Worm (Caenorhabditis elegans) whole organism, L1 larva: ENCODE measurements around the gene srt-31.
A peak's percentile ranks its signal among the peaks of the same experiment; 100 is the strongest.

Experiments
- C34B4.2 ChIP-seq: sonication (generic microtip); optimal IDR thresholded peaks from 2 replicates; lab custom pipeline; 2017; ENCODE audit warnings: mild to moderate bottlenecking, missing genetic modification characterization, missing compliant biosample characterization
- F16B12.6 ChIP-seq: fragments of 150-350 bp; optimal IDR thresholded peaks from 2 replicates; lab custom pipeline; 2014; ENCODE audit warnings: missing biosample characterization, missing genetic modification characterization
- Y116A8C.19 ChIP-seq: sonication (generic microtip); optimal IDR thresholded peaks from 2 replicates; lab custom pipeline; 2016; ENCODE audit warnings: missing compliant biosample characterization, missing genetic modification characterization, borderline replicate concordance
- aha-1 ChIP-seq: fragments of 150-350 bp; optimal IDR thresholded peaks from 2 replicates; lab custom pipeline; 2014; ENCODE audit warnings: missing biosample characterization, missing genetic modification characterization
- ama-1 ChIP-seq: fragments of 150-350 bp; optimal IDR thresholded peaks from 2 replicates; lab custom pipeline; 2014
- blmp-1 ChIP-seq: fragments of 150-350 bp; optimal IDR thresholded peaks from 2 replicates; lab custom pipeline; 2014; ENCODE audit warnings: missing biosample characterization, missing genetic modification characterization
- ceh-90 ChIP-seq: sonication (generic microtip); optimal IDR thresholded peaks from 2 replicates; lab custom pipeline; 2016; ENCODE audit warnings: missing genetic modification characterization, missing compliant biosample characterization
- dpl-1 ChIP-seq, 3 experiments: fragments of 150-350 bp in 2 of 3; sonication (generic microtip) in 1 of 3; optimal IDR thresholded peaks; 2 replicates each; lab custom pipeline; 2014 to 2017; ENCODE audit warnings: missing biosample characterization in 3 of 3, missing genetic modification characterization in 3 of 3, missing genetic modification reagents in 3 of 3
- dsc-1 ChIP-seq: sonication (generic microtip); optimal IDR thresholded peaks from 2 replicates; lab custom pipeline; 2016; ENCODE audit warnings: mild to moderate bottlenecking, missing genetic modification characterization, missing compliant biosample characterization
- efl-1 ChIP-seq, 4 experiments: fragments of 150-350 bp; optimal IDR thresholded peaks in 3 of 4; peaks in 1 of 4; 1 replicate in 1 of 4; 2 replicates in 3 of 4; lab custom pipeline; 2014; ENCODE audit warnings: missing biosample characterization in 2 of 4, missing genetic modification characterization in 2 of 4, missing genetic modification reagents in 2 of 4
- egl-13 ChIP-seq: sonication (generic microtip); optimal IDR thresholded peaks from 2 replicates; lab custom pipeline; 2016; ENCODE audit warnings: missing genotype, missing genetic modification reagents, missing genetic modification characterization, missing compliant biosample characterization
- elt-2 ChIP-seq: sonication (generic microtip); optimal IDR thresholded peaks from 2 replicates; lab custom pipeline; 2016; ENCODE audit warnings: missing genetic modification characterization, mild to moderate bottlenecking, inconsistent platforms, missing compliant biosample characterization, missing genetic modification reagents
- elt-3 ChIP-seq, 6 experiments: fragments of 150-350 bp in 1 of 6; sonication (generic microtip); optimal IDR thresholded peaks; 2 replicates each; lab custom pipeline; 2017 to 2018; ENCODE audit warnings: missing biosample characterization in 6 of 6, missing genetic modification characterization in 6 of 6, inconsistent platforms in 1 of 6
- fkh-4 ChIP-seq: sonication (generic microtip); optimal IDR thresholded peaks from 2 replicates; lab custom pipeline; 2016; ENCODE audit warnings: missing compliant biosample characterization, missing genetic modification characterization, borderline replicate concordance
- fos-1 ChIP-seq: fragments of 150-350 bp; optimal IDR thresholded peaks from 2 replicates; lab custom pipeline; 2014; ENCODE audit warnings: missing biosample characterization, missing genetic modification characterization
- irx-1 ChIP-seq: sonication (generic microtip); optimal IDR thresholded peaks from 2 replicates; lab custom pipeline; 2016; ENCODE audit warnings: missing genetic modification characterization, missing compliant biosample characterization
- isw-1 ChIP-seq: fragments of 200-800 bp; sonication (Bioruptor generic); IDR thresholded peaks from 2 replicates; pipeline ENCODE4 v1.3.6; 2022; ENCODE audit warnings: missing genetic modification characterization, missing compliant biosample characterization
- lin-13 ChIP-seq: fragments of 150-350 bp; optimal IDR thresholded peaks from 2 replicates; lab custom pipeline; 2014; ENCODE audit warnings: missing biosample characterization, missing genetic modification reagents, missing genetic modification characterization
- lin-14 ChIP-seq: fragments of 200-800 bp; sonication (Bioruptor generic); optimal IDR thresholded peaks from 2 replicates; lab custom pipeline; 2018; ENCODE audit warnings: mild to moderate bottlenecking, missing genetic modification characterization, moderate library complexity, missing compliant biosample characterization
- lin-35 ChIP-seq, 2 experiments: fragments of 150-350 bp; optimal IDR thresholded peaks; 2 replicates each; lab custom pipeline; 2014; ENCODE audit warnings: missing biosample characterization in 2 of 2, missing genetic modification characterization in 2 of 2, missing genetic modification reagents in 2 of 2
- lsy-2 ChIP-seq, 2 experiments: fragments of 150-350 bp; optimal IDR thresholded peaks; 2 replicates each; lab custom pipeline; 2014; ENCODE audit warnings: missing biosample characterization in 2 of 2, missing genetic modification characterization in 2 of 2
- mef-2 ChIP-seq: fragments of 150-350 bp; optimal IDR thresholded peaks from 2 replicates; lab custom pipeline; 2014; ENCODE audit warnings: missing biosample characterization, missing genetic modification characterization
- mep-1 ChIP-seq: fragments of 150-350 bp; optimal IDR thresholded peaks from 2 replicates; lab custom pipeline; 2014; ENCODE audit warnings: missing biosample characterization, missing genetic modification characterization
- nhr-11 ChIP-seq: fragments of 150-350 bp; optimal IDR thresholded peaks from 2 replicates; lab custom pipeline; 2014; ENCODE audit warnings: missing biosample characterization, missing genetic modification characterization
- nhr-20 ChIP-seq: sonication (generic microtip); optimal IDR thresholded peaks from 2 replicates; lab custom pipeline; 2016; ENCODE audit warnings: mild to moderate bottlenecking, missing genetic modification characterization, missing compliant biosample characterization
- nhr-71 ChIP-seq: sonication (generic microtip); optimal IDR thresholded peaks from 2 replicates; lab custom pipeline; 2016; ENCODE audit warnings: mild to moderate bottlenecking, missing genetic modification characterization, moderate library complexity, missing compliant biosample characterization
- nhr-77 ChIP-seq: fragments of 150-350 bp; optimal IDR thresholded peaks from 2 replicates; lab custom pipeline; 2014; ENCODE audit warnings: missing biosample characterization, missing genetic modification characterization
- nhr-85 ChIP-seq: sonication (generic microtip); peaks from one replicate; lab custom pipeline; 2016; ENCODE audit warnings: missing genetic modification characterization, inconsistent platforms, missing compliant biosample characterization
- nhr-90 ChIP-seq: sonication (generic microtip); optimal IDR thresholded peaks from 2 replicates; lab custom pipeline; 2016; ENCODE audit warnings: mild to moderate bottlenecking, missing genetic modification characterization, missing compliant biosample characterization; ENCODE audit not compliant: poor library complexity
- pax-3 ChIP-seq: fragments of 200-800 bp; sonication (Bioruptor generic); optimal IDR thresholded peaks from 2 replicates; lab custom pipeline; 2018; ENCODE audit warnings: mild to moderate bottlenecking, missing genetic modification characterization, moderate library complexity, missing compliant biosample characterization
- pqm-1 ChIP-seq: sonication (generic microtip); optimal IDR thresholded peaks from 3 replicates; lab custom pipeline; 2017; ENCODE audit warnings: missing biosample characterization, missing genetic modification characterization
- rnt-1 ChIP-seq: sonication (generic microtip); optimal IDR thresholded peaks from 2 replicates; lab custom pipeline; 2016; ENCODE audit warnings: mild to moderate bottlenecking, missing genetic modification characterization, moderate library complexity, missing compliant biosample characterization
- snu-23 ChIP-seq: sonication (generic microtip); optimal IDR thresholded peaks from 2 replicates; lab custom pipeline; 2016; ENCODE audit warnings: missing genetic modification characterization, missing compliant biosample characterization
- sptf-1 ChIP-seq: fragments of 150-350 bp; optimal IDR thresholded peaks from 2 replicates; lab custom pipeline; 2014; ENCODE audit warnings: missing biosample characterization, missing genetic modification characterization
- swsn-7 ChIP-seq: sonication (generic microtip); optimal IDR thresholded peaks from 2 replicates; lab custom pipeline; 2016; ENCODE audit warnings: missing genetic modification characterization, missing compliant biosample characterization
- tbx-2 ChIP-seq: sonication (generic microtip); optimal IDR thresholded peaks from 2 replicates; lab custom pipeline; 2016; ENCODE audit warnings: missing genetic modification characterization, missing compliant biosample characterization
- unc-62 ChIP-seq: fragments of 150-350 bp; optimal IDR thresholded peaks from 2 replicates; lab custom pipeline; 2014; ENCODE audit warnings: missing biosample characterization, missing genetic modification reagents, missing genetic modification characterization
- vab-15 ChIP-seq: sonication (generic microtip); optimal IDR thresholded peaks from 2 replicates; lab custom pipeline; 2017; ENCODE audit warnings: missing genotype, mild to moderate bottlenecking, missing genetic modification characterization, missing compliant biosample characterization
- zag-1 ChIP-seq: fragments of 150-350 bp; optimal IDR thresholded peaks from 2 replicates; lab custom pipeline; 2014; ENCODE audit warnings: missing biosample characterization, missing genetic modification characterization
- ztf-4 ChIP-seq: fragments of 150-350 bp; optimal IDR thresholded peaks from 2 replicates; lab custom pipeline; 2014; ENCODE audit warnings: missing biosample characterization, missing genetic modification characterization

Gene srt-31

DNA sequence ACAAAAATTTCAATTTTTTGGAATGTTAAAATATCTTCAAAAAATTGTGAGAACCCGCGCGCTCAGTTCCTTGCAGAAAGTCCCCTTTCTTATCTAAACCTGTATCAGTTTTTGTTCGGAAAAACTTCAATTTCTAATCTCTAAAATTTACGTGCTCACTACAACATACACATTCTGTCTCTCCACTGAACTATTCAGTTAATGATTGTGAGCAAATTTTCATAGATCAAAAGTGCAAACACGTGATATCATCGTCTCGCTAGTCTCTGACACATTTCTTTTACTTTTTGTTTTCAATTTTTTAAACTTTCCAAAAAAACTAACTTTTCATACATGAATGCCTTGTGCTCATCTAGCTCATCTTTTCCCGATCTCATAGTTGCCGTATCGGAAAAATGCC, 13.2 kb upstream of the srt-31 start, which contains the start of gene nhr-203:
Gene nhr-203, plus strand, starts transcription at position 332 of the 400 bp plus-strand sequence.
- TF ChIP-seq nhr-20 (peak; percentile 48), fos-1 (tag; lab: Kevin White, UChicago) (no peak), egl-13 (tag; lab: Kevin White, UChicago) (no peak), elt-2 (tag; lab: Kevin White, UChicago) (peak; percentile 83), lin-35 (GFP tag; optimal IDR thresholded peaks at IDR 0.05; lab: Kevin White, UChicago) (peak in 1 of 2 experiments; percentile 39), nhr-71 (tag; lab: Kevin White, UChicago) (peak; percentile 43), nhr-90 (tag; lab: Kevin White, UChicago) (peak; percentile 4), blmp-1 (tag; lab: Kevin White, UChicago) (no peak), ztf-4 (tag; lab: Kevin White, UChicago) (no peak), lin-14 (GFP tag; lab: Kevin White, UChicago) (no peak), swsn-7 (tag; lab: Kevin White, UChicago) (no peak)

DNA sequence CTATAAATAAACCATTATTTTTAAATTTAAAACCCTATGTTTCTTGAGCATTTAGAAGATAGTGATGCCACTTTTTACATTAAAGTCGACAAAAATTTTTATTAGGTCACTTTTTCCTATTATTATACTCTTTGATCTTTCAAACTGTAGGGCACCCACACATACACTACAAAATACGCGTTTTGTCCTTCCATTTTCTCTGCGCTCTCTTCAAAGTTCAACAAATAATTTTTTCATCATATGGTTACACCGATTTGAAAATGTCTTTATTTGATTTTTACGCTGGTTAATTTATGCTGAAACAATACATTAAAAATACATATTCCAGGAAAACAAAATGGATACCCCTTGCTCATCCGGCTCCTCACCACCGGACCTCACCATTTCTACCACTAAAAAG, 10.4 kb upstream of the srt-31 start, which contains the start of gene nhr-202:
Gene nhr-202, plus strand, starts transcription at position 326 of the 400 bp plus-strand sequence.
- TF ChIP-seq sptf-1 (tag; lab: Kevin White, UChicago) (no peak), nhr-71 (tag; lab: Kevin White, UChicago) (peak; percentile 39), nhr-20 (peak; percentile 66), lsy-2 (tag; optimal IDR thresholded peaks at IDR 0.05; lab: Kevin White, UChicago) (peak in 1 of 2 experiments; percentile 5), elt-2 (tag; lab: Kevin White, UChicago) (peak; percentile 24), rnt-1 (tag; lab: Kevin White, UChicago) (no peak), efl-1 (optimal IDR thresholded peaks at IDR 0.05; lab: Kevin White, UChicago) (no peak), efl-1 (GFP tag; optimal IDR thresholded peaks at IDR 0.05 in 1 of 2; lab: Kevin White, UChicago) (peak in 1 of 2 experiments; percentile 8), snu-23 (GFP tag; lab: Kevin White, UChicago) (peak; percentile 29), irx-1 (no peak), nhr-77 (tag; lab: Kevin White, UChicago) (no peak), nhr-85 (tag; lab: Kevin White, UChicago) (peak; percentile 70), zag-1 (no peak), mep-1 (tag; lab: Kevin White, UChicago) (peak; percentile 25), egl-13 (tag; lab: Kevin White, UChicago) (no peak), lin-35 (GFP tag; optimal IDR thresholded peaks at IDR 0.05; lab: Kevin White, UChicago) (peak in 1 of 2 experiments; percentile 11)

DNA sequence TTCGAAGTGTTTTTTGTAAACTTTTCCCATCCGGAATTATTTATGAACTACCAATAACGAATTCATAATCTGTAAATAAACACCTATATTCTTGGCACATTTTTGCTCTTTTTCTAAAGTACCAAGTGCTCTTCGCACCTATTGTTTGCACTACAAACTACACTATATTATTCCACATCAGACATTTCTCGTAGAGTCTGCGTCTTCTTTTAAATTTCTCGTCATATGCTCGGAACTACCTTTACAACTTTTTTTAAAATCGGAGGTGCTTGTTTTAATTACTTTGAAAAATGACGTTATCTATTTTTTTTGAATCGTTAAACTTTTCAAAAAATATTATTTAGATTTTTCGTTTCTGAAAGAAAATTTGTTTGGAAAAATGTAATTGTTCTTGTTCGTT, 7.9 kb upstream of the srt-31 start, which contains the start of gene nhr-201:
Gene nhr-201, plus strand, starts transcription at position 29 of the 400 bp plus-strand sequence.
- peak; percentile 19 for TF ChIP-seq elt-2 (tag; lab: Kevin White, UChicago)
- TF ChIP-seq nhr-20: peak; percentile 85
- no peak for TF ChIP-seq fos-1 (tag; lab: Kevin White, UChicago)
- TF ChIP-seq efl-1 (optimal IDR thresholded peaks at IDR 0.05; lab: Kevin White, UChicago): no peak
- TF ChIP-seq efl-1 (GFP tag; optimal IDR thresholded peaks at IDR 0.05 in 1 of 2; lab: Kevin White, UChicago): peak in 1 of 2 experiments; percentile 84
- peak; percentile 10 for TF ChIP-seq nhr-71 (tag; lab: Kevin White, UChicago)
- TF ChIP-seq, all 84 proteins: peak for 4

DNA sequence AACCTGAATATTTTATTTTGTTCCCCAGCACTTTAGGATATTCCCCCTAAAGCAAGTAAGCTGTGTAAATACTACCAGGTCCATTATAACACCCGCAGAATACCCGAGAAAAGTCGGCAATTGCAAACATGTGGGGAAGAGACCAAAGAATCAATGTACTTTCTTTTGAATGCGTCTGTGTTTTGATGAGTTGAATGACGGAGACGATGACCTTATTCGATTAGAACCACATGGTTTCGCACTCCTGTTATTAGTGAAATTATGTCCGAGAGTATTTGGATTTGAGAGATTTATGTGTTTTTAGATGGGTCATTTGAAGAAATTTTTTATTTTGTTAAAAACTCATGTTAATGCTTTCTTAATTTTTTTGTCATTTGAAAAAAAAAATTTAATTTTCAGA, 7.3 kb upstream of the srt-31 start:
- TF ChIP-seq elt-3 (tag; optimal IDR thresholded peaks at IDR 0.05; lab: Kevin White, UChicago) (no peak), pqm-1 (tag; lab: Kevin White, UChicago) (no peak), dpl-1 (GFP tag; optimal IDR thresholded peaks at IDR 0.05; lab: Kevin White, UChicago) (no peak), C34B4.2 (tag; lab: Kevin White, UChicago) (no peak), lin-13 (GFP tag; lab: Kevin White, UChicago) (peak; percentile 10), blmp-1 (tag; lab: Kevin White, UChicago) (peak; percentile 89), fkh-4 (peak; percentile 32), mef-2 (tag; lab: Kevin White, UChicago) (no peak), dsc-1 (tag; lab: Kevin White, UChicago) (peak; percentile 90), Y116A8C.19 (tag; lab: Kevin White, UChicago) (no peak), pax-3 (tag; lab: Kevin White, UChicago) (no peak), F16B12.6 (tag; lab: Kevin White, UChicago) (no peak), swsn-7 (tag; lab: Kevin White, UChicago) (no peak), mep-1 (tag; lab: Kevin White, UChicago) (peak; percentile 2), unc-62 (GFP tag; lab: Kevin White, UChicago) (no peak), nhr-85 (tag; lab: Kevin White, UChicago) (peak; percentile 78), nhr-20 (peak; percentile 4), nhr-77 (tag; lab: Kevin White, UChicago) (no peak), aha-1 (tag; lab: Kevin White, UChicago) (no peak), vab-15 (no peak), nhr-11 (tag; lab: Kevin White, UChicago) (no peak), tbx-2 (tag; lab: Kevin White, UChicago) (no peak), ceh-90 (tag; lab: Kevin White, UChicago) (no peak), isw-1 (no peak), ama-1 (lab: Kevin White, UChicago) (no peak), nhr-71 (tag; lab: Kevin White, UChicago) (peak; percentile 45)
